Worm (Caenorhabditis elegans) whole organism, L3 larva: ENCODE data around the gene Y17G7B.18.

Experiments used
- R02D3.7 ChIP-seq: fragments of 150-350 bp; optimal IDR thresholded peaks from 2 replicates; lab custom pipeline; 2014; ENCODE audit warnings: missing biosample characterization, missing genetic modification characterization
- ama-1 ChIP-seq: fragments of 150-350 bp; optimal IDR thresholded peaks from 2 replicates; lab custom pipeline; 2018
- ceh-16 ChIP-seq: sonication (generic microtip); optimal IDR thresholded peaks from 2 replicates; lab custom pipeline; 2017; ENCODE audit warnings: missing biosample characterization, missing genetic modification characterization
- ceh-82 ChIP-seq: fragments of 150-350 bp; optimal IDR thresholded peaks from 2 replicates; lab custom pipeline; 2014; ENCODE audit warnings: missing biosample characterization, missing genetic modification characterization
- ceh-9 ChIP-seq: sonication (generic microtip); optimal IDR thresholded peaks from 2 replicates; lab custom pipeline; 2018; ENCODE audit warnings: missing biosample characterization, missing genetic modification characterization
- daf-12 ChIP-seq: fragments of 150-350 bp; optimal IDR thresholded peaks from 2 replicates; lab custom pipeline; 2014; ENCODE audit warnings: missing biosample characterization, missing genetic modification reagents, missing genetic modification characterization
- egl-5 ChIP-seq: fragments of 150-350 bp; optimal IDR thresholded peaks from 2 replicates; lab custom pipeline; 2017; ENCODE audit warnings: missing biosample characterization, missing genetic modification reagents, missing genetic modification characterization, inconsistent platforms
- elt-1 ChIP-seq: fragments of 150-350 bp; optimal IDR thresholded peaks from 2 replicates; lab custom pipeline; 2014; ENCODE audit warnings: missing biosample characterization, missing genetic modification characterization
- elt-2 ChIP-seq: sonication (generic microtip); optimal IDR thresholded peaks from 2 replicates; lab custom pipeline; 2016; ENCODE audit warnings: missing genetic modification reagents, mild to moderate bottlenecking, missing genetic modification characterization, missing compliant biosample characterization
- eor-1 ChIP-seq, 2 experiments: fragments of 150-350 bp; optimal IDR thresholded peaks; 2 replicates each; lab custom pipeline; 2014 to 2018; ENCODE audit warnings: missing biosample characterization in 2 of 2, missing genetic modification characterization in 2 of 2
- fkh-10 ChIP-seq: sonication (generic microtip); optimal IDR thresholded peaks from 2 replicates; lab custom pipeline; 2017; ENCODE audit warnings: missing biosample characterization, missing genetic modification reagents, missing genetic modification characterization
- fkh-2 ChIP-seq: fragments of 150-350 bp; optimal IDR thresholded peaks from 2 replicates; lab custom pipeline; 2014; ENCODE audit warnings: missing biosample characterization, missing genetic modification reagents, missing genetic modification characterization
- hmg-11 ChIP-seq: sonication (generic microtip); optimal IDR thresholded peaks from 2 replicates; lab custom pipeline; 2016; ENCODE audit warnings: missing genetic modification characterization, missing compliant biosample characterization
- jun-1 ChIP-seq: fragments of 150-350 bp; optimal IDR thresholded peaks from 2 replicates; lab custom pipeline; 2014; ENCODE audit warnings: missing biosample characterization, missing genetic modification reagents, missing genetic modification characterization
- lin-15B ChIP-seq: fragments of 150-350 bp; optimal IDR thresholded peaks from 2 replicates; lab custom pipeline; 2014; ENCODE audit warnings: missing biosample characterization, missing genetic modification characterization
- lin-39 ChIP-seq: fragments of 150-350 bp; optimal IDR thresholded peaks from 2 replicates; lab custom pipeline; 2018; ENCODE audit warnings: missing biosample characterization, missing genetic modification reagents, missing genetic modification characterization
- lsy-12 ChIP-seq: sonication (generic microtip); optimal IDR thresholded peaks from 2 replicates; lab custom pipeline; 2016; ENCODE audit warnings: mild to moderate bottlenecking, missing genetic modification characterization, missing compliant biosample characterization
- mml-1 ChIP-seq: fragments of 150-350 bp; sonication (generic microtip); optimal IDR thresholded peaks from 3 replicates; lab custom pipeline; 2014; ENCODE audit warnings: missing biosample characterization, missing genetic modification characterization
- nfya-1 ChIP-seq: sonication (generic microtip); optimal IDR thresholded peaks from 2 replicates; lab custom pipeline; 2017; ENCODE audit warnings: missing genetic modification characterization, mild to moderate bottlenecking, missing compliant biosample characterization, antibody characterized with exemption, moderate library complexity; ENCODE audit not compliant: insufficient read depth
- nhr-11 ChIP-seq: fragments of 150-350 bp; optimal IDR thresholded peaks from 2 replicates; lab custom pipeline; 2014; ENCODE audit warnings: missing biosample characterization, missing genetic modification characterization
- nhr-12 ChIP-seq: fragments of 150-350 bp; optimal IDR thresholded peaks from 2 replicates; lab custom pipeline; 2014; ENCODE audit warnings: missing biosample characterization, missing genetic modification characterization
- nhr-23 ChIP-seq: fragments of 150-350 bp; optimal IDR thresholded peaks from 2 replicates; lab custom pipeline; 2014; ENCODE audit warnings: missing biosample characterization, missing genetic modification reagents, missing genetic modification characterization
- nhr-25 ChIP-seq: sonication (generic microtip); optimal IDR thresholded peaks from 2 replicates; lab custom pipeline; 2017; ENCODE audit warnings: missing biosample characterization, missing genetic modification characterization
- nhr-28 ChIP-seq: fragments of 150-350 bp; optimal IDR thresholded peaks from 2 replicates; lab custom pipeline; 2014; ENCODE audit warnings: missing biosample characterization, missing genetic modification characterization
- nhr-43 ChIP-seq: sonication (generic microtip); optimal IDR thresholded peaks from 2 replicates; lab custom pipeline; 2016; ENCODE audit warnings: mild to moderate bottlenecking, missing genetic modification characterization, missing compliant biosample characterization; ENCODE audit not compliant: poor library complexity, severe bottlenecking
- nhr-76 ChIP-seq: fragments of 150-350 bp; sonication (generic microtip); optimal IDR thresholded peaks from 5 replicates; lab custom pipeline; 2014; ENCODE audit warnings: missing biosample characterization, missing genetic modification characterization
- pha-4 ChIP-seq: fragments of 150-350 bp; optimal IDR thresholded peaks from 2 replicates; lab custom pipeline; 2014; ENCODE audit warnings: missing biosample characterization, missing genetic modification reagents, missing genetic modification characterization
- pqm-1 ChIP-seq: fragments of 150-350 bp; optimal IDR thresholded peaks from 2 replicates; lab custom pipeline; 2017; ENCODE audit warnings: missing biosample characterization, missing genetic modification characterization, inconsistent platforms
- sea-2 ChIP-seq: fragments of 150-350 bp; sonication (generic microtip); optimal IDR thresholded peaks from 4 replicates; lab custom pipeline; 2014; ENCODE audit warnings: missing biosample characterization, missing genetic modification reagents, missing genetic modification characterization
- snpc-4 ChIP-seq: fragments of 150-350 bp; optimal IDR thresholded peaks from 2 replicates; lab custom pipeline; 2014; ENCODE audit warnings: missing biosample characterization, missing genetic modification characterization
- tbx-2 ChIP-seq: sonication (generic microtip); optimal IDR thresholded peaks from 2 replicates; lab custom pipeline; 2016; ENCODE audit warnings: mild to moderate bottlenecking, missing genetic modification characterization, missing compliant biosample characterization
- zag-1 ChIP-seq: fragments of 150-350 bp; optimal IDR thresholded peaks from 2 replicates; lab custom pipeline; 2014; ENCODE audit warnings: missing biosample characterization, missing genetic modification characterization
- ztf-4 ChIP-seq: fragments of 150-350 bp; optimal IDR thresholded peaks from 2 replicates; lab custom pipeline; 2014; ENCODE audit warnings: missing biosample characterization, missing genetic modification characterization

Gene Y17G7B.18

ce11 chrII:12067451-12068076, 40.1 kb downstream of the Y17G7B.18 start, which contains the start of gene Y17G7B.22:
Gene Y17G7B.22 (plus strand): TSS chrII:12068026.
- TF ChIP-seq tbx-2, result no peak
- no peak for TF ChIP-seq lsy-12
- TF ChIP-seq nfya-1 (tag; lab: Kevin White, UChicago), result no peak
- TF ChIP-seq fkh-10 (GFP tag; lab: Kevin White, UChicago), result no peak
- no peak for TF ChIP-seq nhr-12 (tag; lab: Kevin White, UChicago)
- no peak for TF ChIP-seq ztf-4 (tag; lab: Kevin White, UChicago)
- no peak for TF ChIP-seq elt-1 (tag; lab: Kevin White, UChicago)

DNA sequence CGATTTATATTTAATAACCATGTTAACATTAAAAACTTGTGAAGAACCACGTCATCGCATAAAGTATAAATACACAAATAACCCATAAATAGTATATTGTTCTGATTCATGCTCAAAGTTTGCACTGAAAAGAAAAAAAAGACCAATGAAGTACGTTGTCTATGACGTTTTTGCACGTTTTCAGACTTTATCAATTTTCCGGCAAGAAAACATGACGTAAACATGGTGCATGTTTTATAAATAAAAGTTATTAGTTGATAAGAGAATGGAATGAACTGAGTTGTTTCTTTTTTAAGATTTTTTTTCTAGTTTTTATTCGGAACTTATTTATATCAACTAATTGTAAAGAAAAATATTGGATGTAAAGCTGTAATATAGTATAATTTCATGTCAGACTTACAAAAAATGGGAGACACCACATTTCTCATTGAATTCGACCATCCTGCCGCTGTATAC, 42.9 kb downstream of the Y17G7B.18 start, which contains the start of gene arrd-8:
Gene arrd-8, plus strand, starts transcription at position 406 of the 456 bp plus-strand sequence.
- TF ChIP-seq fkh-2, result no peak
- TF ChIP-seq elt-2 (tag; lab: Kevin White, UChicago), result peak; percentile 64
- no peak for TF ChIP-seq sea-2
- no peak for TF ChIP-seq egl-5 (tag; lab: Kevin White, UChicago)
- TF ChIP-seq lsy-12, result no peak
- no peak for TF ChIP-seq lin-39 (tag; lab: Kevin White, UChicago)
- TF ChIP-seq mml-1 (tag; lab: Kevin White, UChicago), result no peak
- TF ChIP-seq pqm-1 (tag; lab: Kevin White, UChicago), result peak; percentile 92
- no peak for TF ChIP-seq ceh-9 (tag; lab: Kevin White, UChicago)
- TF ChIP-seq ama-1 (lab: Kevin White, UChicago), result no peak
- TF ChIP-seq pha-4 (tag; lab: Kevin White, UChicago), result peak; percentile 55
- no peak for TF ChIP-seq ceh-16 (tag; lab: Kevin White, UChicago)
- TF ChIP-seq nfya-1 (tag; lab: Kevin White, UChicago), result no peak

- TF ChIP-seq pha-4 (tag; lab: Kevin White, UChicago), result peak; percentile 0
- TF ChIP-seq nhr-12 (tag; lab: Kevin White, UChicago), result no peak
- no peak for TF ChIP-seq nhr-11 (tag; lab: Kevin White, UChicago)
- no peak for TF ChIP-seq daf-12 (tag; lab: Kevin White, UChicago)
- no peak for TF ChIP-seq zag-1
- TF ChIP-seq elt-1 (tag; lab: Kevin White, UChicago), result no peak
- TF ChIP-seq pqm-1 (tag; lab: Kevin White, UChicago), result peak; percentile 34
- peak; percentile 72 for TF ChIP-seq elt-2 (tag; lab: Kevin White, UChicago)
Observed at ce11 chrII:12063076-12063475, 44.6 kb downstream of the Y17G7B.18 start.

DNA sequence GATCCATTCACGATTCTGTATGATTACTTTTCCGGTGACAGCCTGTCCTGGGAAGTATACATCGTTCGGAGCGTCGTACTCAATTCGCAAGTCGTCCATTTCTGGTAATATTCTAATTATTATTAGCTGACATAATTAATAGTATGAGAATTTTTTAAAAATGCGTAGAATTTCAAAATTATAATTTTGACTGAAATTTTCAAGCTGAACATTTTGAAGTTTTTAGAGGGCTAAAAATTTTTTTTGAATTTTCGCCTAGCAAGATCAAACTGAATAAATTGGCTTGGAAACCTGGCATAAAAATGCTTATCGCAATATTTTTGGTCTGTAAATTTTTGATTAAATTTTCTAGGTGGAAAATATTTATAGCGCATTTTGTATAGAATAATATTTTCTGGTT, 45.1 kb downstream of the Y17G7B.18 start, which contains the start of gene arrd-7:
Gene arrd-7, minus strand, starts transcription at position 101 of the 400 bp plus-strand sequence.
- no peak for TF ChIP-seq ceh-9 (tag; lab: Kevin White, UChicago)
- no peak for TF ChIP-seq ceh-16 (tag; lab: Kevin White, UChicago)
- TF ChIP-seq nhr-28 (tag; lab: Kevin White, UChicago), result no peak
- TF ChIP-seq nhr-23 (tag; lab: Kevin White, UChicago), result no peak
- no peak for TF ChIP-seq nhr-43 (tag; lab: Kevin White, UChicago)
- no peak for TF ChIP-seq daf-12 (tag; lab: Kevin White, UChicago)
- no peak for TF ChIP-seq nhr-11 (tag; lab: Kevin White, UChicago)
- TF ChIP-seq ceh-82 (tag; lab: Kevin White, UChicago), result no peak
- TF ChIP-seq nfya-1 (tag; lab: Kevin White, UChicago), result no peak
- no peak for TF ChIP-seq R02D3.7
- no peak for TF ChIP-seq lin-15B (tag; lab: Kevin White, UChicago)
- TF ChIP-seq jun-1, result no peak
- no peak for TF ChIP-seq nhr-76 (tag; lab: Kevin White, UChicago)
- no peak for TF ChIP-seq eor-1 (tag; optimal IDR thresholded peaks at IDR 0.05; lab: Kevin White, UChicago)
- no peak for TF ChIP-seq mml-1 (tag; lab: Kevin White, UChicago)
- TF ChIP-seq lin-39 (tag; lab: Kevin White, UChicago), result no peak
- TF ChIP-seq snpc-4, result no peak
- no peak for TF ChIP-seq hmg-11 (tag; lab: Kevin White, UChicago)
- no peak for TF ChIP-seq nhr-25 (tag; lab: Kevin White, UChicago)
- no peak for TF ChIP-seq zag-1
